Fruit fly (Drosophila melanogaster): ENCODE results near the gene CG15202.

The CG15202 gene

DNA sequence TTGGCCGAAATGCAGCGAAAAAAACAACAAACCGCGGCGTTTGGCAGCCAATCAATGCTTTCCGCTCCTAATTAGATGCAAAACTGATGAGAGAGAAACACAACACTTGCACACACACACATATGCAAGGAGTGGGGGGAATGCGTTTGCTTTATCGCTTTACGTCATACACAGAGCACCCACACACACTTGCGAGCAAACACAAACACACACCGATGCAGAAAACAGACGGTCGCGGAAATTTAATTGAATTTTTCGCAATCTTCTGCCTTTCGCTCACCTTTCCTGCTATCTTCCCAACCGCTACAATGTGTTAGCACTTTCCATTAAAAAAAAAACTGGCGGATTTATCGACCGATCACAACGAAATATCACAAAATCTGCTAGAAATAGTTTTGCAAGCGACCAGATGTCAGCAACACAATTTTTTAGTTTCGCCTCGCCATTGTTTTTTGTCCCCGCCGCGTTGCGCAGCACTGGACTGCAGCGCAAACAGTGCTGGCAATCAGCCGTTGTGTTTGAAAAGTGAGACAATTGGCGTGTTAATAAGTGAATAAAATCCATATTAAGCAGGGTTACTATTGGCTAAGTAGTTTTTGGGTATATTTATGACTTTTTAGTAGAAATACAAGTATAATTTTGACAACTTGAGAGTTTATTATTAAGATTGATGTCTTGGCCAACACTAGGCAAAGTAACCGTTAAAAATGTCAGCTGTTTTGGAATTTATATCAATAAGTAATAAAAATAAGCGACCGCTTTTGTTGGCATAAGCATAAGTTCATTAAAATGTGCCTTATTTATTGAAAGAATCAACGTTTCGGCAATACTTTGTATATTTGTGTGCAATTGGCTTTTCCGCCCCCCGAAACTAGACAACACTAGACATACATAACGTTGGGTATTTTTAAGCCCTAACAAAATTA is 5.5 kb upstream of the CG15202 start, which contains the start of gene Klp10A:
Gene Klp10A, minus strand, starts transcription at position 532 of the 926 bp plus-strand sequence.
- TF ChIP-seq cnc (optimal IDR thresholded peaks at IDR 0.05) (no peak), CG7045 (GFP tag; optimal IDR thresholded peaks at IDR 0.05) (peak; percentile 20), cic (GFP tag; optimal IDR thresholded peaks at IDR 0.05) (no peak), tj (GFP tag; optimal IDR thresholded peaks at IDR 0.05) (peak; percentile 39), pad (GFP tag; optimal IDR thresholded peaks at IDR 0.05) (peak; percentile 79), Crg-1 (GFP tag; optimal IDR thresholded peaks at IDR 0.05) (peak; percentile 76), Hr96 (GFP tag; optimal IDR thresholded peaks at IDR 0.05) (no peak), CG1620 (GFP tag; optimal IDR thresholded peaks at IDR 0.05) (peak; percentile 85), CG14711 (tag; optimal IDR thresholded peaks at IDR 0.05) (peak; percentile 45), CG12768 (GFP tag; optimal IDR thresholded peaks at IDR 0.05) (peak; percentile 35), bab1 (GFP tag; optimal IDR thresholded peaks at IDR 0.05) (no peak), Clk (GFP tag; optimal IDR thresholded peaks at IDR 0.05) (no peak), CG11617 (GFP tag; optimal IDR thresholded peaks at IDR 0.05) (peak; percentile 35), Mnt (GFP tag; optimal IDR thresholded peaks at IDR 0.05) (peak; percentile 50), CG33017 (tag; optimal IDR thresholded peaks at IDR 0.05) (no peak), CG5204 (GFP tag; optimal IDR thresholded peaks at IDR 0.05) (no peak), toe (GFP tag; optimal IDR thresholded peaks at IDR 0.05) (no peak), ovo (GFP tag; optimal IDR thresholded peaks at IDR 0.05) (peak; percentile 31), kay (GFP tag; ENCODE audit: borderline replicate concordance) (no peak), CG7101 (tag; optimal IDR thresholded peaks at IDR 0.05) (peak; percentile 72)

DNA sequence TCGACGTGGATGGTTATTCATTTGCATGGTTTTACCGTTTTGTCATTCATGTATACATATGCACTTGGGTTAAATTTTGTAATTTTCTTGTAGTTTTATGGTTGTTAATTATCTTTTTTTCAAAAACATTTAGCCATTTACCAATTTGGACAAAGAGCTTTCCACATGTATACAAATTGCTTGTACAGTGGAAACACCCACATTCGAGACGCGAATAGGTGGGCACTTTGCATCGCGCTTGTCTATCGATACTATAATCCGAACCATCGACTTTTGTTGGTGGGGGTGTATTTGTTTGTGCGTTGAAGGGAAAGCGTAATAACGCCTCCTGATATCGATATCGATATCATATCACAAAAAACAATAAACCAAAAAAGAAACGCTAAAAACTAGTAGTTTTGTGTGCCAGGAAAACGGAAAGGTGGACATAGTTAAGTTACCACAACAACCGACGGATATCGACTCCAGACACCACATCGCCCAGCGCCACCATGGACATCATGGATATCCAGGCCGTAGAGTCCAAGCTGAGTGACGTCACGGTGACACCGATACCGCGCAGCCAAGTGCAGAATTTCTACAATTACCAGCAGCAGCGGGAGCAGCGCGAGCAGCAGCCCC is 4.7 kb upstream of the CG15202 start, which contains the start of gene CDK2AP1:
Gene CDK2AP1, plus strand, starts transcription at position 294 of the 621 bp plus-strand sequence.
- no peak for TF ChIP-seq Hr96 (GFP tag; optimal IDR thresholded peaks at IDR 0.05)
- TF ChIP-seq cnc (optimal IDR thresholded peaks at IDR 0.05): no peak
- TF ChIP-seq ovo (GFP tag; optimal IDR thresholded peaks at IDR 0.05): no peak
- TF ChIP-seq toe (GFP tag; optimal IDR thresholded peaks at IDR 0.05): peak; percentile 32
- no peak for TF ChIP-seq Crg-1 (GFP tag; optimal IDR thresholded peaks at IDR 0.05)
- no peak for TF ChIP-seq CG14711 (tag; optimal IDR thresholded peaks at IDR 0.05)
- no peak for TF ChIP-seq pad (GFP tag; optimal IDR thresholded peaks at IDR 0.05)
- TF ChIP-seq cic (GFP tag; optimal IDR thresholded peaks at IDR 0.05): no peak
- TF ChIP-seq CG33017 (tag; optimal IDR thresholded peaks at IDR 0.05): no peak
- no peak for TF ChIP-seq CG7045 (GFP tag; optimal IDR thresholded peaks at IDR 0.05)
- no peak for TF ChIP-seq tj (GFP tag; optimal IDR thresholded peaks at IDR 0.05)
- TF ChIP-seq bab1 (GFP tag; optimal IDR thresholded peaks at IDR 0.05): peak; percentile 49
- TF ChIP-seq Mnt (GFP tag; optimal IDR thresholded peaks at IDR 0.05): peak; percentile 51
- TF ChIP-seq CG12768 (GFP tag; optimal IDR thresholded peaks at IDR 0.05): no peak

DNA sequence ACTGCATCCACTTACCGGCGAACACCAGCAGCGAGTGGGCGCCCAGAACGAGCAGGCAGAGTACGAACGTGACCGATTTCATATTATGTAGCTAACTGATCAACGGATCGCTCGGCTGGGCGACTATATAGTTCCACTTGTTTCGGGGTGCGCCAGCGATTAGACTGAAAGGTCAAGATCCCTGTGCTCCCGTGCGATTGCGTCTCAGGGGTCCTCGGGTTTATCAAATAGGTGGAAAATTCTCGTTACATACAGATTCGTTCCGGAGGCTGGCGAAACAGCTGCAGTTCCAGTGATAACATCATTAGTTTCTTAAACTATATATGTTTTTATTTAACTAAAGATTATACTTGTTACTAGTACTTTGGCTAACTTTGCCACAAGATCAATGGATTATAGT is 2.2 kb upstream of the CG15202 start, which contains the start of gene ssp7:
Gene ssp7, minus strand, starts transcription at position 101 of the 400 bp plus-strand sequence.
- no peak for TF ChIP-seq kay (GFP tag; ENCODE audit: borderline replicate concordance)
- no peak for TF ChIP-seq toe (GFP tag; optimal IDR thresholded peaks at IDR 0.05)
- no peak for TF ChIP-seq CG33017 (tag; optimal IDR thresholded peaks at IDR 0.05)
- TF ChIP-seq ovo (GFP tag; optimal IDR thresholded peaks at IDR 0.05): no peak

DNA sequence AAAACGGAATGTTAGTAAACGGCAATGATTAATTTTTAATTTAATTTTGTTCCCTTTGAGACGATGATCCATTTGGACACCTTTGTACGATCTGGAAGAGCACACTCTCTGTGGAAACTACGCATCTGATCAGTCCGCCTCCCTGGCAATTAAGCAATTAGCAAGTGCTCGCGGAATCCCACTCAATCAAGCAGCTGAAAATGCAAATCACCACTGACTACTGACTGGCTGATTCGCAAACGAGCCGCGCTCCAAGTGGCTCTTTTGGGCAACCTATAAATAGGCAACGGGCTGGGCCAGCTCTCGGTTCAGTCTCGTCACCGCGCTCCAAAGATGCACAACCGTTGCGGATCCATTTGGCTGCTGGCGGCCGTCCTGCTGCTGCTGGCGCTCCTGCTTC is 1.5 kb downstream of the CG15202 start, which contains the start of gene CG15201:
Gene CG15201, plus strand, starts transcription at position 301 of the 400 bp plus-strand sequence.
- TF ChIP-seq Clk (GFP tag; optimal IDR thresholded peaks at IDR 0.05) (no peak), CG12768 (GFP tag; optimal IDR thresholded peaks at IDR 0.05) (no peak), cnc (optimal IDR thresholded peaks at IDR 0.05) (no peak), CG1620 (GFP tag; optimal IDR thresholded peaks at IDR 0.05) (no peak), CG5204 (GFP tag; optimal IDR thresholded peaks at IDR 0.05) (no peak), CG14711 (tag; optimal IDR thresholded peaks at IDR 0.05) (no peak), toe (GFP tag; optimal IDR thresholded peaks at IDR 0.05) (no peak), pad (GFP tag; optimal IDR thresholded peaks at IDR 0.05) (no peak), Crg-1 (GFP tag; optimal IDR thresholded peaks at IDR 0.05) (no peak), ovo (GFP tag; optimal IDR thresholded peaks at IDR 0.05) (no peak), tj (GFP tag; optimal IDR thresholded peaks at IDR 0.05) (no peak), bab1 (GFP tag; optimal IDR thresholded peaks at IDR 0.05) (no peak), kay (GFP tag; ENCODE audit: borderline replicate concordance) (no peak)

DNA sequence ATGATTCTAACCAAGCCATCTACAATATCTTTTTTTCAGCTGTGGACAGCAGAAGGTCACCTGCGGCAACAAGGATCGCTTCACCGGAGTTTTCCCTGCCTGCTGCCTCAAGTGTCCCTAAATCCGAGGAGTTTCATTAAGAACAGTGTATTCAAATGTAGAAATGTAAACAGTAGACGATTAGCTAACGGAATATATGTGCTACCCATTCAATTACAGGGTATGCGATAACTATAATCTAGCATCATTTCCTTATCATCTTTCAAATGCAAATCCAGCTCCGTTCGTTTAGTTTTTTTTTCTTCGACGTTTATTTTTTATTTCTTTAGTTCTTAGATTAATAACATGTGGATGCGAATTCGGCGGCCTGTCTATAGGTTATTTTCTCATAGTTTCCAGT is 2.2 kb downstream of the CG15202 start:
- TF ChIP-seq CG12768 (GFP tag; optimal IDR thresholded peaks at IDR 0.05) (no peak), Hr96 (GFP tag; optimal IDR thresholded peaks at IDR 0.05) (no peak)

DNA sequence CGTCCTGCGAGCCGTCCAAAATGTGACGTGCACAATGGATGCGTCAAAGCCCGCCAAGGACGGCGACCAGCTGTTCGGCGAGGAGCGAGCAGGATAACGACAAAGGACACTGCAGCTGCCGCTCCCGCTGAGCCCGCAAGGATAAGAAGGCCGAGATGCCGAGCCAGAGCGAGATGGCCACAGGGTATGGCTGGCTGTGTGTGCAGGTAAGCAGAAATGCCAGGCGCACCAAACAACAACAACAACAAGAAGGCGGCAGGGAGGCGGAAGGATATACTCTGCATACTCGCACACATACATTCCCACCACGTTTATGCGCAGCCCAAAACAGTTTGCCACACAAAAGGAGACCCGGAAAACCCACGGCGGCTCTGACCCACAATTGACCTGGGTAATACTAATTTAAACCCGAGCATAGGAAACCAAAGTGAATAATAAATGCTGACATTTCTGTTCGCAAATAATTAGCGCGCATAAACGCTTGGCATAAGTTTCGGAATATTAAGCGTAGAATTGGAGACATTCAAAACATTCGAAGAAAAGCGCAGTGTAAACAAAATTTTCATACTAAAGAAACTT is 4.3 kb downstream of the CG15202 start:
- TF ChIP-seq pad (GFP tag; optimal IDR thresholded peaks at IDR 0.05) (peak; percentile 5), Clk (GFP tag; optimal IDR thresholded peaks at IDR 0.05) (no peak), CG5204 (GFP tag; optimal IDR thresholded peaks at IDR 0.05) (peak; percentile 24), CG12768 (GFP tag; optimal IDR thresholded peaks at IDR 0.05) (peak; percentile 53), CG7101 (tag; optimal IDR thresholded peaks at IDR 0.05) (peak; percentile 62), Mnt (GFP tag; optimal IDR thresholded peaks at IDR 0.05) (no peak), bab1 (GFP tag; optimal IDR thresholded peaks at IDR 0.05) (peak; percentile 38), toe (GFP tag; optimal IDR thresholded peaks at IDR 0.05) (no peak), CG11617 (GFP tag; optimal IDR thresholded peaks at IDR 0.05) (peak; percentile 19), tj (GFP tag; optimal IDR thresholded peaks at IDR 0.05) (peak; percentile 70), CG14711 (tag; optimal IDR thresholded peaks at IDR 0.05) (peak; percentile 59), CG1620 (GFP tag; optimal IDR thresholded peaks at IDR 0.05) (no peak), CG33017 (tag; optimal IDR thresholded peaks at IDR 0.05) (peak; percentile 63), CG7045 (GFP tag; optimal IDR thresholded peaks at IDR 0.05) (peak; percentile 57)
